Worm (Caenorhabditis elegans) whole organism, L4/young adult: ENCODE measurements around the gene ule-4.

Experiments used
- W03F9.2 ChIP-seq: fragments of 150-350 bp; optimal IDR thresholded peaks from 2 replicates; lab custom pipeline; 2014; ENCODE audit warnings: missing biosample characterization, missing genetic modification characterization
- him-1 ChIP-seq: sonication (generic microtip); optimal IDR thresholded peaks from 2 replicates; lab custom pipeline; 2016; ENCODE audit warnings: missing genotype, missing genetic modification reagents, missing genetic modification characterization, missing compliant biosample characterization

DNA sequence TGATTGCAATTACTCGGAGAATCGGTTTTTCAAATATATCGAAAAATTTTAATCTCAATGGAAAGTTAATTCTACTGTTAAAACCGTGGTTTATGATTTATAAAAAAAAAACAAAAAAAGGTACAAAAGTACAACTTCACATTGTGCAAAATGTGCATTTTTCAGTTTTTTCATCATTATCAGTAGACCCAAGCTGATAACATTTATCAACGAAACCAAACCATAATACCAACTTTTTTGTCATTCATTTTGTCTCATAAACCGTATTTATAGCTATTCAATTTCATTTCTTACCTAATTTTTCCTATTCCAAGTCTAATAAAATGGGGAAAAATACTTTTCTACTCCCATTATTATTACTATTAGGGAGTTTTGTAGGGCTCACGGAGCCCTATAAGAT lies 8.4 kb downstream of the ule-4 start, which contains the start of gene ugt-22:
- TF ChIP-seq him-1 (tag; lab: Kevin White, UChicago) (no peak), W03F9.2 (tag; lab: Kevin White, UChicago) (no peak)
